Fruit fly (Drosophila melanogaster) whole organism, embryonic: ENCODE measurements around the gene Ogdh.

Experiments
- Antp ChIP-seq: fragments of 200-800 bp; sonication (Bioruptor generic); optimal IDR thresholded peaks from 3 replicates; lab custom pipeline; 2016; ENCODE audit warnings: missing biosample characterization, missing genetic modification characterization
- Asciz ChIP-seq: fragments of 200-800 bp; sonication (Bioruptor generic); optimal IDR thresholded peaks from 2 replicates; lab custom pipeline; 2017; ENCODE audit warnings: missing biosample characterization, mild to moderate bottlenecking, missing genetic modification characterization, missing genetic modification reagents
- Atf6 ChIP-seq: fragments of 200-800 bp; sonication (Bioruptor generic); IDR thresholded peaks from 2 replicates; pipeline ENCODE4 v1.3.6; 2022; ENCODE audit warnings: missing biosample characterization, missing genetic modification characterization
- CG1024 ChIP-seq: fragments of 200-800 bp; sonication (Bioruptor generic); IDR thresholded peaks from 2 replicates; pipeline ENCODE4 v1.3.6; 2022; ENCODE audit warnings: missing biosample characterization, missing genetic modification characterization
- CG10654 ChIP-seq: fragments of 200-800 bp; sonication (Bioruptor generic); optimal IDR thresholded peaks from 2 replicates; lab custom pipeline; 2016; ENCODE audit warnings: missing biosample characterization, missing genetic modification characterization
- CG13424 ChIP-seq: fragments of 200-800 bp; sonication (Bioruptor generic); optimal IDR thresholded peaks from 2 replicates; lab custom pipeline; 2019; ENCODE audit warnings: missing biosample characterization, mild to moderate bottlenecking, missing genetic modification characterization, moderate library complexity
- CG14965 ChIP-seq: fragments of 200-800 bp; sonication (Bioruptor generic); optimal IDR thresholded peaks from 2 replicates; lab custom pipeline; 2016; ENCODE audit warnings: missing biosample characterization, missing genetic modification characterization, borderline replicate concordance
- CG15269 ChIP-seq: fragments of 200-800 bp; sonication (Bioruptor generic); optimal IDR thresholded peaks from 2 replicates; lab custom pipeline; 2018; ENCODE audit warnings: missing biosample characterization, mild to moderate bottlenecking, missing genetic modification characterization, moderate library complexity
- CG1602 ChIP-seq: fragments of 200-800 bp; sonication (Bioruptor generic); optimal IDR thresholded peaks from 3 replicates; lab custom pipeline; 2016; ENCODE audit warnings: missing biosample characterization, missing genetic modification characterization
- CG1647 ChIP-seq: fragments of 200-800 bp; sonication (Bioruptor generic); optimal IDR thresholded peaks from 3 replicates; lab custom pipeline; 2016; ENCODE audit warnings: missing biosample characterization, missing genetic modification characterization
- CG1832 ChIP-seq: fragments of 200-800 bp; sonication (Bioruptor generic); optimal IDR thresholded peaks from 2 replicates; lab custom pipeline; 2017; ENCODE audit warnings: missing biosample characterization, mild to moderate bottlenecking, missing genetic modification characterization, inconsistent platforms
- CG2889 ChIP-seq: fragments of 200-800 bp; sonication (Bioruptor generic); IDR thresholded peaks from 3 replicates; pipeline ENCODE4 v1.3.6; 2022; ENCODE audit warnings: missing biosample characterization, missing genetic modification characterization
- CG30431 ChIP-seq: fragments of 200-800 bp; sonication (Bioruptor generic); optimal IDR thresholded peaks from 2 replicates; lab custom pipeline; 2017; ENCODE audit warnings: missing biosample characterization, missing genetic modification characterization
- CG31365 ChIP-seq: fragments of 200-800 bp; sonication (Bioruptor generic); optimal IDR thresholded peaks from 2 replicates; lab custom pipeline; 2018; ENCODE audit warnings: missing biosample characterization, mild to moderate bottlenecking, missing genetic modification characterization
- CG3281 ChIP-seq: fragments of 200-800 bp; sonication (Bioruptor generic); optimal IDR thresholded peaks from 3 replicates; lab custom pipeline; 2017; ENCODE audit warnings: missing biosample characterization, mild to moderate bottlenecking, missing genetic modification characterization
- CG33213 ChIP-seq: fragments of 200-800 bp; sonication (Bioruptor generic); optimal IDR thresholded peaks from 3 replicates; lab custom pipeline; 2016; ENCODE audit warnings: missing biosample characterization, missing genetic modification characterization
- CG4360 ChIP-seq: fragments of 200-800 bp; sonication (Bioruptor generic); IDR thresholded peaks from 2 replicates; pipeline ENCODE4 v1.3.6; 2022; ENCODE audit warnings: missing biosample characterization, missing genetic modification characterization
- CG4424 ChIP-seq: fragments of 200-800 bp; sonication (Bioruptor generic); optimal IDR thresholded peaks from 3 replicates; lab custom pipeline; 2016; ENCODE audit warnings: missing biosample characterization, missing genetic modification characterization
- CG6813 ChIP-seq: fragments of 200-800 bp; sonication (Bioruptor generic); optimal IDR thresholded peaks from 2 replicates; lab custom pipeline; 2017; ENCODE audit warnings: missing biosample characterization, missing genetic modification characterization, mild to moderate bottlenecking, moderate library complexity, missing genetic modification reagents
- CG7372 ChIP-seq: fragments of 200-800 bp; sonication (Bioruptor generic); IDR thresholded peaks from 2 replicates; pipeline ENCODE4 v1.3.6; 2022; ENCODE audit warnings: missing biosample characterization, missing genetic modification characterization
- CG7556 ChIP-seq: fragments of 200-800 bp; sonication (Bioruptor generic); optimal IDR thresholded peaks from 2 replicates; lab custom pipeline; 2017; ENCODE audit warnings: missing biosample characterization, mild to moderate bottlenecking, missing genetic modification characterization
- CG8281 ChIP-seq: fragments of 200-800 bp; sonication (Bioruptor generic); optimal IDR thresholded peaks from 2 replicates; lab custom pipeline; 2018; ENCODE audit warnings: missing biosample characterization, mild to moderate bottlenecking, missing genetic modification characterization, moderate library complexity
- CG8388 ChIP-seq: fragments of 200-800 bp; sonication (Bioruptor generic); optimal IDR thresholded peaks from 2 replicates; lab custom pipeline; 2019; ENCODE audit warnings: missing biosample characterization, mild to moderate bottlenecking, missing genetic modification characterization, moderate library complexity
- CG9817 ChIP-seq: fragments of 200-800 bp; sonication (Bioruptor generic); optimal IDR thresholded peaks from 2 replicates; lab custom pipeline; 2018; ENCODE audit warnings: missing biosample characterization, mild to moderate bottlenecking, missing genetic modification characterization, moderate library complexity
- Dp ChIP-seq: fragments of 200-800 bp; sonication (Bioruptor generic); optimal IDR thresholded peaks from 2 replicates; lab custom pipeline; 2018; ENCODE audit warnings: missing biosample characterization, mild to moderate bottlenecking, missing genetic modification characterization, moderate library complexity
- HmgD ChIP-seq: fragments of 200-800 bp; sonication (Bioruptor generic); optimal IDR thresholded peaks from 3 replicates; lab custom pipeline; 2016; ENCODE audit warnings: missing biosample characterization, missing genetic modification characterization
- Meics ChIP-seq: fragments of 200-800 bp; sonication (Bioruptor generic); optimal IDR thresholded peaks from 2 replicates; lab custom pipeline; 2017; ENCODE audit warnings: missing biosample characterization, mild to moderate bottlenecking, missing genetic modification characterization
- Ravus ChIP-seq: fragments of 200-800 bp; sonication (Bioruptor generic); IDR thresholded peaks from 2 replicates; pipeline ENCODE4 v1.3.6; 2022; ENCODE audit warnings: missing biosample characterization, missing genetic modification characterization
- al ChIP-seq: fragments of 200-800 bp; sonication (Bioruptor generic); IDR thresholded peaks from 2 replicates; pipeline ENCODE4 v1.3.6; 2022; ENCODE audit warnings: missing biosample characterization, missing genetic modification characterization
- ase ChIP-seq: fragments of 200-800 bp; sonication (Bioruptor generic); IDR thresholded peaks from 3 replicates; pipeline ENCODE4 v1.3.6; 2022; ENCODE audit warnings: missing biosample characterization, missing genetic modification characterization
- br ChIP-seq: fragments of >200 bp; optimal IDR thresholded peaks from 2 replicates; lab custom pipeline; 2017
- cad ChIP-seq: fragments of >200 bp; optimal IDR thresholded peaks from 2 replicates; lab custom pipeline; 2017; ENCODE audit warnings: missing biosample characterization, missing genetic modification characterization
- da ChIP-seq: fragments of 200-800 bp; sonication (Bioruptor generic); optimal IDR thresholded peaks from 2 replicates; lab custom pipeline; 2016; ENCODE audit warnings: missing biosample characterization, missing genetic modification characterization
- dmrt99B ChIP-seq: fragments of 200-800 bp; sonication (Bioruptor generic); optimal IDR thresholded peaks from 2 replicates; lab custom pipeline; 2018; ENCODE audit warnings: missing biosample characterization, mild to moderate bottlenecking, missing genetic modification characterization, moderate library complexity
- emc ChIP-seq: fragments of 200-800 bp; sonication (Bioruptor generic); optimal IDR thresholded peaks from 2 replicates; lab custom pipeline; 2016; ENCODE audit warnings: missing biosample characterization, missing genetic modification characterization
- ewg ChIP-seq: fragments of 200-800 bp; sonication (Bioruptor generic); optimal IDR thresholded peaks from 3 replicates; lab custom pipeline; 2017; ENCODE audit warnings: mild to moderate bottlenecking, missing biosample characterization, missing genetic modification reagents, missing genetic modification characterization
- ftz-f1 ChIP-seq: fragments of 200-800 bp; sonication (Bioruptor generic); optimal IDR thresholded peaks from 2 replicates; lab custom pipeline; 2016; ENCODE audit warnings: missing biosample characterization, missing genetic modification characterization
- hb ChIP-seq: fragments of 200-800 bp; sonication (Bioruptor generic); IDR thresholded peaks from 3 replicates; pipeline ENCODE4 v1.3.6; 2022; ENCODE audit warnings: missing biosample characterization, missing genetic modification characterization; ENCODE audit not compliant: partially characterized antibody
- her ChIP-seq: fragments of 200-800 bp; sonication (Bioruptor generic); optimal IDR thresholded peaks from 2 replicates; lab custom pipeline; 2016; ENCODE audit warnings: missing biosample characterization, missing genetic modification characterization
- insv ChIP-seq, 2 experiments: fragments of 200-800 bp; sonication (Bioruptor generic); optimal IDR thresholded peaks; 3 replicates each; lab custom pipeline; 2016 to 2018; ENCODE audit warnings: missing biosample characterization in 2 of 2, missing genetic modification characterization in 2 of 2
- klu ChIP-seq: fragments of 200-800 bp; sonication (Bioruptor generic); IDR thresholded peaks from 2 replicates; pipeline ENCODE4 v1.3.6; 2022; ENCODE audit warnings: missing biosample characterization, missing genetic modification characterization
- knrl ChIP-seq: fragments of 200-800 bp; sonication (Bioruptor generic); IDR thresholded peaks from 3 replicates; pipeline ENCODE4 v1.3.6; 2022; ENCODE audit warnings: missing biosample characterization, missing genetic modification characterization; ENCODE audit not compliant: partially characterized antibody
- nerfin-2 ChIP-seq: fragments of 200-800 bp; sonication (Bioruptor generic); IDR thresholded peaks from 2 replicates; pipeline ENCODE4 v1.3.6; 2022; ENCODE audit warnings: missing biosample characterization, missing genetic modification characterization; ENCODE audit not compliant: partially characterized antibody
- nom ChIP-seq: fragments of 200-800 bp; sonication (Bioruptor generic); optimal IDR thresholded peaks from 2 replicates; lab custom pipeline; 2017; ENCODE audit warnings: missing biosample characterization, missing genetic modification characterization, mild to moderate bottlenecking, moderate library complexity, missing genetic modification reagents
- pum ChIP-seq: fragments of 200-800 bp; sonication (Bioruptor generic); optimal IDR thresholded peaks from 2 replicates; lab custom pipeline; 2016; ENCODE audit warnings: missing biosample characterization, missing genetic modification characterization
- sisA ChIP-seq: fragments of 200-800 bp; sonication (Bioruptor generic); IDR thresholded peaks from 2 replicates; pipeline ENCODE4 v1.3.6; 2022; ENCODE audit warnings: missing biosample characterization, missing genetic modification characterization
- slp2 ChIP-seq: fragments of 200-800 bp; sonication (Bioruptor generic); optimal IDR thresholded peaks from 2 replicates; lab custom pipeline; 2016; ENCODE audit warnings: missing biosample characterization, missing genetic modification characterization
- stc ChIP-seq: fragments of 200-800 bp; sonication (Bioruptor generic); IDR thresholded peaks from 2 replicates; pipeline ENCODE4 v1.3.6; 2022; ENCODE audit warnings: missing biosample characterization, missing genetic modification characterization
- tap ChIP-seq: fragments of 200-800 bp; optimal IDR thresholded peaks from 3 replicates; lab custom pipeline; 2019; ENCODE audit warnings: missing biosample characterization, mild to moderate bottlenecking, missing genetic modification characterization, moderate library complexity
- tx ChIP-seq: fragments of 200-800 bp; sonication (Bioruptor generic); optimal IDR thresholded peaks from 2 replicates; lab custom pipeline; 2016; ENCODE audit warnings: missing biosample characterization, missing genetic modification characterization
- usp ChIP-seq: fragments of >200 bp; optimal IDR thresholded peaks from 2 replicates; lab custom pipeline; 2017; ENCODE audit warnings: missing biosample characterization, missing genetic modification characterization
- vvl ChIP-seq: fragments of 200-800 bp; sonication (Bioruptor generic); IDR thresholded peaks from 2 replicates; pipeline ENCODE4 v1.3.6; 2022; ENCODE audit warnings: missing biosample characterization, missing genetic modification characterization
- zen2 ChIP-seq: fragments of 200-800 bp; sonication (Bioruptor generic); IDR thresholded peaks from 3 replicates; pipeline ENCODE4 v1.3.6; 2022; ENCODE audit warnings: missing biosample characterization, missing genetic modification characterization; ENCODE audit not compliant: partially characterized antibody

Gene Ogdh

DNA sequence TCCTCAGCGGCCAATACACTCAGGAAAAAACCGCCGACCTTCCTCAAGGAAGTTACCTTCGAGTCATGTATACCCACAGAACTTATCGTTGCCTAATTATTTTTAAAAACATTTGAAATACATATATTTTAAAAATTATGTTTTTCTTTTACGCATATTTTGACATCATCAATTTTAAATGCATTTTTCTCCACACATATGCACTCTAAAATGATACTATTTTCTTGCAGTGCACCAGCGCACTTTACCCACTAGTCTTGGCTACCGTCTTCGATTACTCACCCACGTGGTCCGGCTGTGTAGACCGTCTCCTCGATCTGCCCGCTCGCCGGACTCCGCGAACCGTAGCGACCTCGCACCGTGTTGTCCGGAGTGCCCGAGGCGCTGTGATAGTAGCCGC, 13.3 kb upstream of the Ogdh start (continued):
- TF ChIP-seq zen2: no peak
- TF ChIP-seq Asciz: no peak
- no peak for TF ChIP-seq CG14965 (GFP tag; lab: Kevin White, UChicago)
- TF ChIP-seq CG1832: no peak
- no peak for TF ChIP-seq klu
- TF ChIP-seq br (lab: Kevin White, UChicago): no peak
- no peak for TF ChIP-seq emc (GFP tag; lab: Kevin White, UChicago)
- TF ChIP-seq CG8388 (GFP tag; lab: Kevin White, UChicago): no peak
- TF ChIP-seq CG9817 (tag; lab: Kevin White, UChicago): no peak
- TF ChIP-seq CG1602 (GFP tag; lab: Kevin White, UChicago): peak; percentile 1
- peak; percentile 28 for TF ChIP-seq dmrt99B (tag; lab: Kevin White, UChicago)
- no peak for TF ChIP-seq CG8281 (tag; lab: Kevin White, UChicago)
- no peak for TF ChIP-seq CG10654
- TF ChIP-seq CG7372 (GFP tag; lab: Robert Waterston, UW): no peak
- no peak for TF ChIP-seq CG4424 (GFP tag; lab: Kevin White, UChicago)
- TF ChIP-seq Ravus: no peak
- TF ChIP-seq CG31365 (tag; lab: Kevin White, UChicago): no peak
- TF ChIP-seq CG1024 (GFP tag; lab: Robert Waterston, UW): no peak
- TF ChIP-seq CG6813 (GFP tag; lab: Kevin White, UChicago): no peak
- no peak for TF ChIP-seq CG3281 (GFP tag; lab: Kevin White, UChicago)
- no peak for TF ChIP-seq da
- TF ChIP-seq stc (GFP tag; lab: Robert Waterston, UW): no peak
- no peak for TF ChIP-seq Meics (GFP tag; lab: Kevin White, UChicago)
- TF ChIP-seq CG1647 (GFP tag; lab: Kevin White, UChicago): no peak
- peak; percentile 28 for TF ChIP-seq CG7556 (GFP tag; lab: Kevin White, UChicago)
- peak; percentile 4 for TF ChIP-seq ewg
- no peak for TF ChIP-seq pum (GFP tag; lab: Kevin White, UChicago)
- TF ChIP-seq sisA (GFP tag; lab: Robert Waterston, UW): no peak
- TF ChIP-seq insv (GFP tag; optimal IDR thresholded peaks at IDR 0.05; lab: Kevin White, UChicago): no peak
- peak; percentile 30 for TF ChIP-seq CG15269
- TF ChIP-seq hb (GFP tag; lab: Robert Waterston, UW): no peak
- no peak for TF ChIP-seq vvl
- no peak for TF ChIP-seq nerfin-2 (GFP tag; lab: Robert Waterston, UW)
- TF ChIP-seq knrl (GFP tag; lab: Robert Waterston, UW): no peak
- TF ChIP-seq CG4360 (GFP tag; lab: Robert Waterston, UW): no peak
- peak; percentile 37 for TF ChIP-seq CG13424
- no peak for TF ChIP-seq CG2889 (GFP tag; lab: Robert Waterston, UW)
- TF ChIP-seq cad (GFP tag; lab: Kevin White, UChicago): no peak
- no peak for TF ChIP-seq Antp (GFP tag; lab: Kevin White, UChicago)
- 0 out of 2 replicates have a peak, but pooled peaks have one; percentile 23 for TF ChIP-seq Atf6 (GFP tag; lab: Robert Waterston, UW)
- TF ChIP-seq ftz-f1 (GFP tag; lab: Kevin White, UChicago): no peak
- TF ChIP-seq nom (GFP tag; lab: Kevin White, UChicago): no peak
- TF ChIP-seq CG33213 (GFP tag; lab: Kevin White, UChicago): no peak
- TF ChIP-seq tx: no peak
- no peak for TF ChIP-seq ase (GFP tag; lab: Robert Waterston, UW)
- TF ChIP-seq usp: no peak
- no peak for TF ChIP-seq Dp (GFP tag; lab: Kevin White, UChicago)
- no peak for TF ChIP-seq tap (tag; lab: Kevin White, UChicago)
- TF ChIP-seq al (GFP tag; lab: Robert Waterston, UW): no peak
- TF ChIP-seq slp2 (GFP tag; lab: Kevin White, UChicago): no peak
- TF ChIP-seq HmgD (GFP tag; lab: Kevin White, UChicago): no peak
- TF ChIP-seq her (GFP tag; lab: Kevin White, UChicago): no peak
- TF ChIP-seq CG30431: no peak
